Fruit fly (Drosophila melanogaster) whole organism, pupa: ENCODE data around the gene CG12795.

ENCODE experiments used
- CG10348 ChIP-seq: fragments of 200-800 bp; sonication (Bioruptor generic); IDR thresholded peaks from 2 replicates; pipeline ENCODE4 v1.3.6; 2022; ENCODE audit warnings: missing biosample characterization, missing genetic modification characterization
- CG12605 ChIP-seq: fragments of 200-800 bp; sonication (Bioruptor generic); IDR thresholded peaks from 2 replicates; pipeline ENCODE4 v1.3.6; 2022; ENCODE audit warnings: missing biosample characterization, missing genetic modification characterization
- CG13204 ChIP-seq: fragments of 200-800 bp; sonication (Bioruptor generic); optimal IDR thresholded peaks from 2 replicates; lab custom pipeline; 2018; ENCODE audit warnings: missing biosample characterization, mild to moderate bottlenecking, missing genetic modification characterization, moderate library complexity
- CG14655 ChIP-seq: fragments of 200-800 bp; sonication (Bioruptor generic); optimal IDR thresholded peaks from 3 replicates; lab custom pipeline; 2017; ENCODE audit warnings: mild to moderate bottlenecking, missing biosample characterization, missing genetic modification reagents, missing genetic modification characterization
- CG15710 ChIP-seq: fragments of 200-800 bp; sonication (Bioruptor generic); optimal IDR thresholded peaks from 2 replicates; lab custom pipeline; 2018; ENCODE audit warnings: missing biosample characterization, mild to moderate bottlenecking, missing genetic modification characterization, moderate library complexity
- CG17806 ChIP-seq: fragments of 200-800 bp; sonication (Bioruptor generic); optimal IDR thresholded peaks from 2 replicates; lab custom pipeline; 2018; ENCODE audit warnings: missing biosample characterization, mild to moderate bottlenecking, missing genetic modification characterization, moderate library complexity
- CG32121 ChIP-seq: fragments of 200-800 bp; sonication (Bioruptor generic); IDR thresholded peaks from 2 replicates; pipeline ENCODE4 v1.3.6; 2022; ENCODE audit warnings: missing biosample characterization, missing genetic modification characterization
- CG34367 ChIP-seq: fragments of 200-800 bp; sonication (Bioruptor generic); optimal IDR thresholded peaks from 2 replicates; lab custom pipeline; 2018; ENCODE audit warnings: missing biosample characterization, mild to moderate bottlenecking, missing genetic modification characterization
- CG4496 ChIP-seq: fragments of 200-800 bp; sonication (Bioruptor generic); IDR thresholded peaks from 3 replicates; pipeline ENCODE4 v1.3.6; 2022; ENCODE audit warnings: missing biosample characterization, missing genetic modification characterization
- CG8159 ChIP-seq: fragments of 200-800 bp; sonication (Bioruptor generic); optimal IDR thresholded peaks from 3 replicates; lab custom pipeline; 2018; ENCODE audit warnings: missing biosample characterization, mild to moderate bottlenecking, missing genetic modification characterization, moderate library complexity
- CG8301 ChIP-seq: fragments of 200-800 bp; sonication (Bioruptor generic); optimal IDR thresholded peaks from 2 replicates; lab custom pipeline; 2018; ENCODE audit warnings: missing biosample characterization, mild to moderate bottlenecking, missing genetic modification characterization
- CG9948 ChIP-seq: fragments of 200-800 bp; sonication (Bioruptor generic); optimal IDR thresholded peaks from 2 replicates; lab custom pipeline; 2018; ENCODE audit warnings: missing biosample characterization, mild to moderate bottlenecking, missing genetic modification characterization, moderate library complexity
- D1 ChIP-seq: fragments of 200-800 bp; sonication (Bioruptor generic); optimal IDR thresholded peaks from 2 replicates; lab custom pipeline; 2018; ENCODE audit warnings: missing biosample characterization, mild to moderate bottlenecking, missing genetic modification characterization, moderate library complexity
- EcR ChIP-seq: fragments of 200-800 bp; sonication (Bioruptor generic); optimal IDR thresholded peaks from 3 replicates; lab custom pipeline; 2019; ENCODE audit warnings: missing biosample characterization, missing genetic modification characterization, mild to moderate bottlenecking, moderate library complexity, missing genetic modification reagents
- Ets98B ChIP-seq: fragments of 200-800 bp; sonication (Bioruptor generic); IDR thresholded peaks from 2 replicates; pipeline ENCODE4 v1.3.6; 2022; ENCODE audit warnings: missing biosample characterization, missing genetic modification characterization
- Pif1A ChIP-seq: fragments of 200-800 bp; sonication (Bioruptor generic); optimal IDR thresholded peaks from 3 replicates; lab custom pipeline; 2016; ENCODE audit warnings: missing biosample characterization, missing genetic modification characterization
- Pif1B ChIP-seq: fragments of 200-800 bp; sonication (Bioruptor generic); optimal IDR thresholded peaks from 3 replicates; lab custom pipeline; 2016; ENCODE audit warnings: missing biosample characterization, missing genetic modification characterization
- Snoo ChIP-seq: fragments of 200-800 bp; sonication (Bioruptor generic); optimal IDR thresholded peaks from 3 replicates; lab custom pipeline; 2017; ENCODE audit warnings: missing biosample characterization, mild to moderate bottlenecking, missing genetic modification characterization, inconsistent platforms
- fd96Ca ChIP-seq: fragments of 200-800 bp; sonication (Bioruptor generic); IDR thresholded peaks from 3 replicates; pipeline ENCODE4 v1.3.6; 2022; ENCODE audit warnings: missing biosample characterization, missing genetic modification characterization
- gl ChIP-seq: fragments of 200-800 bp; sonication (Bioruptor generic); optimal IDR thresholded peaks from 2 replicates; lab custom pipeline; 2018; ENCODE audit warnings: missing biosample characterization, mild to moderate bottlenecking, missing genetic modification characterization
- rn ChIP-seq: fragments of 200-800 bp; sonication (Bioruptor generic); IDR thresholded peaks from 2 replicates; pipeline ENCODE4 v1.3.6; 2022; ENCODE audit warnings: missing biosample characterization, missing genetic modification characterization

Gene CG12795

DNA sequence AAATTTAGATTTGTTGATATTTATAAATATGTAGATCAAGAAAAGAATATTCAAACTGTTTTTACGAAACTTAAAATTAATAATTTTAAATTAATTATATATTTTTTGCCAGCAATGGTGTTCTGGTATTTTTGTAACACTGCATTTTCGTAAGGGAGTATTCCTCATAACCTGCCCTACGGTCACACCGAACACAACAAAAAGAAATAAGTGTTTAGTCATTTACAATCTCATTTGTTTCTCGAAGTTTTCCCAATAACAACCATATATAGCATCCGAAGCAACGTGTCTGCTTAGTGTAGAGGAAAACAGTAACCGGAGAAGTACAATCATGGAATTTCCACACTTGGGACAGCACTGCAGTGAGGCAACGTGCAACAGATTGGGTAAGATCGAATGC, at the start of gene CG12795:
CG12795 (plus strand) TSS at position 181 of the 400 bp plus-strand sequence.
- TF ChIP-seq CG8301 (tag; lab: Kevin White, UChicago) (no peak), CG15710 (no peak), CG13204 (GFP tag; lab: Kevin White, UChicago) (no peak), CG12605 (no peak), rn (GFP tag; lab: Robert Waterston, UW) (no peak), Pif1B (GFP tag; lab: Kevin White, UChicago) (no peak), CG9948 (tag; lab: Kevin White, UChicago) (no peak), CG34367 (tag; lab: Kevin White, UChicago) (no peak), CG8159 (tag; lab: Kevin White, UChicago) (no peak), CG10348 (GFP tag; lab: Robert Waterston, UW) (no peak), D1 (tag; lab: Kevin White, UChicago) (no peak), CG4496 (GFP tag; lab: Robert Waterston, UW) (no peak), CG32121 (GFP tag; lab: Robert Waterston, UW) (no peak), gl (no peak), Ets98B (GFP tag; lab: Robert Waterston, UW) (no peak), CG14655 (GFP tag; lab: Kevin White, UChicago) (no peak), CG17806 (tag; lab: Kevin White, UChicago) (no peak), Pif1A (GFP tag; lab: Kevin White, UChicago) (no peak), fd96Ca (no peak), EcR (GFP tag; lab: Kevin White, UChicago) (no peak)

- TF ChIP-seq Pif1A (GFP tag; lab: Kevin White, UChicago), result no peak
- TF ChIP-seq rn (GFP tag; lab: Robert Waterston, UW), result no peak
- no peak for TF ChIP-seq CG8301 (tag; lab: Kevin White, UChicago)
- TF ChIP-seq CG15710, result no peak
- TF ChIP-seq Pif1B (GFP tag; lab: Kevin White, UChicago), result no peak
- no peak for TF ChIP-seq gl
- no peak for TF ChIP-seq CG32121 (GFP tag; lab: Robert Waterston, UW)
These were observed 44.5 kb upstream of the CG12795 start for dm6 chr2L:3407722-3408121.

dm6 chr2L:3410260-3410659, 42.0 kb upstream of the CG12795 start, which contains the start of gene CG8840:
TSS of gene CG8840 (plus strand) at chr2L:3410560.
- TF ChIP-seq gl (no peak), Pif1B (GFP tag; lab: Kevin White, UChicago) (no peak), Ets98B (GFP tag; lab: Robert Waterston, UW) (no peak), CG14655 (GFP tag; lab: Kevin White, UChicago) (no peak), fd96Ca (no peak), CG10348 (GFP tag; lab: Robert Waterston, UW) (no peak), CG13204 (GFP tag; lab: Kevin White, UChicago) (no peak), EcR (GFP tag; lab: Kevin White, UChicago) (no peak), Pif1A (GFP tag; lab: Kevin White, UChicago) (no peak)

DNA sequence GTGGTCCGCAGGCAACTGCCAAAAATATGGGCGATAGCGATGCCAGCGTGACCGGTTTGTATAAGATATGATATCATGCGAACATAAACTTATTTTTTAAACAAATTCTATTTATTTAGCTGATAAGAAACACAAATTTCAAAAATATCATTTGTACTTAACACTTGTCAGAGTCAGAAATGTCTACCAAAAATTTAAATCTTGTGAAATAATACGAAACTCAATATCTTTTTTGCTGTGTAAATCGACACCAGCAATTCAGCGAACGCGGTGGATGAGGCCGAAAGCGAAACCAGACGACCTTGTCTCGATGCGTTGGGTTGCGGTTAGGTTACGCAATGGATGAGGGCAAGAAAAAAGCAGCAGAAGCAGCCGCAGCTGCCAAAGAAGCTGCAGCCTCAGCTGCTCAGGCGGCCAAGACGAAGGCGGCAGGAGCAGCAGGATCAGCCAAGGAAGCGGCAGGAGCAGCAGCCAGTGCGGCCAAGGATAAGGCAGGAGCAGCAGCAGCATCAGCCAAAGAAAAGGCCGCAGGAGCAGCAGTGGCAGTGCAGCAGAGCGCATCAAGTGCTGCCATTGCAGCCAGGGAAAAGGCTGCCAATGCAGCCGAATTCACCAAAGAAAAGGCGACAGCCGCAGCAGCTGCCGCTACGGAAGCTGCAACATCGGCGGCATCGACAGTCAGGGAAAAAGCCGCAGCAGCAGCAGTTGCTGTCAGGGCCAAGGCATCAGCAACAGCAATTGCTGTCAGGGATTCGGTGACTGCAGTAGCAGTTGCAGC, 35.5 kb upstream of the CG12795 start, which contains the start of gene CG31952:
CG31952 (plus strand) TSS at position 167 of the 778 bp plus-strand sequence.
- TF ChIP-seq Ets98B (GFP tag; lab: Robert Waterston, UW) (no peak), fd96Ca (no peak), CG34367 (tag; lab: Kevin White, UChicago) (no peak), Pif1A (GFP tag; lab: Kevin White, UChicago) (peak; percentile 32), rn (GFP tag; lab: Robert Waterston, UW) (no peak), gl (no peak), Snoo (tag; lab: Kevin White, UChicago) (no peak), CG8159 (tag; lab: Kevin White, UChicago) (peak; percentile 14)

DNA sequence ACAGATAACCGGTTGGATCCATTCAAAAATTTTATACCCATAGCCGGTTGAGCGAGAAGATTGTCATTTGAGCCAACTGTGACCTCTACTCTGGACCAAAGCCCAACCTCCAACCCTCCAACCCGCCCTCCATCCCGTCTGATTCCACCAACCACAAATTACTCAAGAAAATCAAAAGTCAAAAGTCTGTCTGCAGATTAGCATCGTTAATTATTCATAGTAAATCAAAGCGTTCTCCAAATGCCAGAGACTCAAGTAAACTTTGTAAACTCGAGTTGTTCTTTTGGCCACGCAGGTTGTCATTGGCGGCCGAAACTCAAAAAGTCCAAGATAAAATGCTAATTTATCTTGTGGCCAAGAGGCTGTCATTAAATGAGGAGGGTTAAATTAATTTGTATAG, 34.7 kb upstream of the CG12795 start:
- TF ChIP-seq Snoo (tag; lab: Kevin White, UChicago) (no peak), D1 (tag; lab: Kevin White, UChicago) (no peak), Pif1B (GFP tag; lab: Kevin White, UChicago) (no peak), gl (no peak)
- TF ChIP-seq, all 21 proteins: peak for 0

- TF ChIP-seq CG4496 (GFP tag; lab: Robert Waterston, UW), result peak; percentile 65; the same call in 1 of the 3 replicates
- no peak for TF ChIP-seq CG10348 (GFP tag; lab: Robert Waterston, UW)
- TF ChIP-seq CG15710, result no peak
These were observed 29.5 kb upstream of the CG12795 start for dm6 chr2L:3422753-3423152.

DNA sequence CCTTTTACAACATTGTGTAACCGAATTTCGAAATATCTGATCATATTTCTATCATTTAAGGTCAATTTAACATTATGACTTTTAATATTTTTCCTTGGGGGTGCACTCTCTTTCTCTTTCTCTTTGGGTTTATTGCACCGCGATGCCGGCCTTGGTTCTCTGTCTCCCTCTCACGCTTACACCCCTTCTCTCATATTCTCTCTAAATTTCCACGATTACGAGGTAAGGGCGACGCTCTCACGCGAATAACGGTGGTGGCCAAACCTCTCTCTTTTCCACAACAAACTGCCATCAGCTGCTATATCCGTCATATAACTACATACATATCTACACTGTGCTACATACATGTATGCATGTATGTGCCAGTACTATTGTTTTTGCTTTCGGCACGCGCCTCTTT, 26.3 kb upstream of the CG12795 start:
- TF ChIP-seq Ets98B (GFP tag; lab: Robert Waterston, UW), result no peak
- no peak for TF ChIP-seq fd96Ca
- TF ChIP-seq CG14655 (GFP tag; lab: Kevin White, UChicago), result no peak
- peak; percentile 21 for TF ChIP-seq EcR (GFP tag; lab: Kevin White, UChicago)
